Worm (Caenorhabditis elegans): ENCODE results near the gene col-105.
A peak's percentile ranks its signal among the peaks of the same experiment; 100 is the strongest.

DNA sequence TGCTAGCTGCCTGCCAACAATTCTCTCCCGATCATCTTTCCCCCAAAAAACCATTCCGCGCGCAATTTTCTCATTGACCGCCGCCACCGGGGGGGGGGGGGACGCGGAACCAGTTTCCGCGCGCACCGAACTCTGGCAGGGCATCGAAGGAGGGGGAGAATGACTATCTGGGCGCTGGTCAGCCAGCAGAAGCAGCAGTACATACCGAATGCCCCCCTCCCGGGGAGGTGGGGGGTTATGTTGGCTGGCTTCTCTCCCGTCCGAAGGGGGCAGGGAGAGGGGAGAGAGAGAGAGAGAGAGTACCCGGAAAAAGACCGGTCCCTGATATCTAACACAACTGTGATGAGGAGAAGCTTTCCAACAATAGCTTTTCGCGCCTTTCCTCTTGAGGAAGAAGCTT, 18.7 kb upstream of the col-105 start:
- no peak for TF ChIP-seq ama-1 (optimal IDR thresholded peaks at IDR 0.05)
- peak; percentile 54; the same call in 1 of the 2 replicates for TF ChIP-seq sea-1 (GFP tag; conservative IDR thresholded peaks at IDR 0.05)
- peak; percentile 16 for TF ChIP-seq hmg-4 (GFP tag; optimal IDR thresholded peaks at IDR 0.05)
- no peak for TF ChIP-seq B0310.2 (tag; optimal IDR thresholded peaks at IDR 0.05)
- no peak for TF ChIP-seq ceh-13 (GFP tag; optimal IDR thresholded peaks at IDR 0.05)
- TF ChIP-seq ets-7 (tag; optimal IDR thresholded peaks at IDR 0.05), result no peak
